Fruit fly (Drosophila melanogaster) whole organism, embryonic: ENCODE measurements around the gene CG10194.

Experiments used
- Ada2b ChIP-seq: fragments of 200-800 bp; sonication (Bioruptor generic); IDR thresholded peaks from 2 replicates; pipeline ENCODE4 v1.3.6; 2022; ENCODE audit warnings: missing biosample characterization, missing genetic modification characterization
- CG10274 ChIP-seq: fragments of 200-800 bp; sonication (Bioruptor generic); optimal IDR thresholded peaks from 3 replicates; lab custom pipeline; 2017; ENCODE audit warnings: missing biosample characterization, mild to moderate bottlenecking, missing genetic modification characterization
- CG11456 ChIP-seq: fragments of 200-800 bp; sonication (Bioruptor generic); IDR thresholded peaks from 3 replicates; pipeline ENCODE4 v1.3.6; 2022; ENCODE audit warnings: missing biosample characterization, missing genetic modification characterization
- CG12299 ChIP-seq: fragments of 200-800 bp; sonication (Bioruptor generic); optimal IDR thresholded peaks from 2 replicates; lab custom pipeline; 2018; ENCODE audit warnings: missing biosample characterization, mild to moderate bottlenecking, missing genetic modification characterization
- CG14667 ChIP-seq: fragments of 200-800 bp; sonication (Bioruptor generic); IDR thresholded peaks from 2 replicates; pipeline ENCODE4 v1.3.6; 2022; ENCODE audit warnings: missing biosample characterization, missing genetic modification characterization
- CG1529 ChIP-seq: fragments of 200-800 bp; sonication (Bioruptor generic); optimal IDR thresholded peaks from 3 replicates; lab custom pipeline; 2018; ENCODE audit warnings: missing biosample characterization, missing genetic modification characterization
- CG15696 ChIP-seq: fragments of 200-800 bp; sonication (Bioruptor generic); optimal IDR thresholded peaks from 2 replicates; lab custom pipeline; 2019; ENCODE audit warnings: missing biosample characterization, mild to moderate bottlenecking, missing genetic modification characterization, moderate library complexity
- CG1602 ChIP-seq: fragments of 200-800 bp; sonication (Bioruptor generic); optimal IDR thresholded peaks from 3 replicates; lab custom pipeline; 2016; ENCODE audit warnings: missing biosample characterization, missing genetic modification characterization
- CG17328 ChIP-seq: fragments of 200-800 bp; sonication (Bioruptor generic); IDR thresholded peaks from 2 replicates; pipeline ENCODE4 v1.3.6; 2022; ENCODE audit warnings: missing biosample characterization, missing genetic modification characterization
- CG17829 ChIP-seq: fragments of 200-800 bp; optimal IDR thresholded peaks from 2 replicates; lab custom pipeline; 2019; ENCODE audit warnings: missing biosample characterization, mild to moderate bottlenecking, missing genetic modification characterization, moderate library complexity
- CG17912 ChIP-seq: fragments of 200-800 bp; sonication (Bioruptor generic); optimal IDR thresholded peaks from 2 replicates; lab custom pipeline; 2018; ENCODE audit warnings: missing biosample characterization, mild to moderate bottlenecking, missing genetic modification characterization
- CG30431 ChIP-seq: fragments of 200-800 bp; sonication (Bioruptor generic); optimal IDR thresholded peaks from 2 replicates; lab custom pipeline; 2017; ENCODE audit warnings: missing biosample characterization, missing genetic modification characterization
- CG3163 ChIP-seq: fragments of 200-800 bp; sonication (Bioruptor generic); optimal IDR thresholded peaks from 3 replicates; lab custom pipeline; 2016; ENCODE audit warnings: missing biosample characterization, missing genetic modification characterization
- CG4730 ChIP-seq: fragments of 200-800 bp; sonication (Bioruptor generic); IDR thresholded peaks from 2 replicates; pipeline ENCODE4 v1.3.6; 2022; ENCODE audit warnings: missing biosample characterization, missing genetic modification characterization
- CG6813 ChIP-seq: fragments of 200-800 bp; sonication (Bioruptor generic); optimal IDR thresholded peaks from 2 replicates; lab custom pipeline; 2017; ENCODE audit warnings: missing biosample characterization, missing genetic modification characterization, mild to moderate bottlenecking, moderate library complexity, missing genetic modification reagents
- CG8944 ChIP-seq: fragments of 200-800 bp; sonication (Bioruptor generic); optimal IDR thresholded peaks from 3 replicates; lab custom pipeline; 2016; ENCODE audit warnings: missing biosample characterization, missing genetic modification characterization
- CG9876 ChIP-seq: fragments of 200-800 bp; sonication (Bioruptor generic); optimal IDR thresholded peaks from 2 replicates; lab custom pipeline; 2016; ENCODE audit warnings: missing biosample characterization, missing genetic modification characterization
- Camta ChIP-seq: fragments of 200-800 bp; sonication (Bioruptor generic); optimal IDR thresholded peaks from 2 replicates; lab custom pipeline; 2016; ENCODE audit warnings: missing biosample characterization, missing genetic modification characterization
- E2f2 ChIP-seq: fragments of 200-800 bp; sonication (Bioruptor generic); IDR thresholded peaks from 2 replicates; pipeline ENCODE4 v1.3.6; 2022; ENCODE audit warnings: missing biosample characterization, missing genetic modification characterization
- Ets97D ChIP-seq: fragments of 200-800 bp; sonication (Bioruptor generic); optimal IDR thresholded peaks from 3 replicates; lab custom pipeline; 2016; ENCODE audit warnings: missing biosample characterization, missing genetic modification characterization
- HHEX ChIP-seq: fragments of 200-800 bp; sonication (Bioruptor generic); optimal IDR thresholded peaks from 3 replicates; lab custom pipeline; 2017; ENCODE audit warnings: missing biosample characterization, mild to moderate bottlenecking, missing genetic modification characterization, missing genetic modification reagents
- HLH3B ChIP-seq: fragments of 200-800 bp; sonication (Bioruptor generic); IDR thresholded peaks from 2 replicates; pipeline ENCODE4 v1.3.6; 2022; ENCODE audit warnings: missing biosample characterization, missing genetic modification characterization
- Hmr ChIP-seq: fragments of 200-800 bp; sonication (Bioruptor generic); optimal IDR thresholded peaks from 3 replicates; lab custom pipeline; 2017; ENCODE audit warnings: mild to moderate bottlenecking, missing biosample characterization, missing genetic modification reagents, missing genetic modification characterization
- MESR4 ChIP-seq: fragments of 200-800 bp; sonication (Bioruptor generic); optimal IDR thresholded peaks from 2 replicates; lab custom pipeline; 2018; ENCODE audit warnings: missing biosample characterization, mild to moderate bottlenecking, missing genetic modification characterization, moderate library complexity
- NC2β ChIP-seq: fragments of 200-800 bp; sonication (Bioruptor generic); optimal IDR thresholded peaks from 2 replicates; lab custom pipeline; 2016; ENCODE audit warnings: missing biosample characterization, missing genetic modification characterization
- Scr ChIP-seq: fragments of 200-800 bp; sonication (Bioruptor generic); IDR thresholded peaks from 2 replicates; pipeline ENCODE4 v1.3.6; 2022; ENCODE audit warnings: missing biosample characterization, missing genetic modification characterization; ENCODE audit not compliant: partially characterized antibody
- Side ChIP-seq: fragments of 200-800 bp; sonication (Bioruptor generic); optimal IDR thresholded peaks from 2 replicates; lab custom pipeline; 2016; ENCODE audit warnings: missing biosample characterization, missing genetic modification characterization
- Sin3A ChIP-seq: fragments of >200 bp; optimal IDR thresholded peaks from 2 replicates; lab custom pipeline; 2018
- Six4 ChIP-seq: fragments of 200-800 bp; sonication (Bioruptor generic); optimal IDR thresholded peaks from 2 replicates; lab custom pipeline; 2016; ENCODE audit warnings: missing biosample characterization, missing genetic modification characterization
- Sry-β ChIP-seq: fragments of 200-800 bp; sonication (Bioruptor generic); optimal IDR thresholded peaks from 2 replicates; lab custom pipeline; 2018; ENCODE audit warnings: missing biosample characterization, mild to moderate bottlenecking, missing genetic modification characterization, moderate library complexity
- ato ChIP-seq: fragments of 200-800 bp; sonication (Bioruptor generic); IDR thresholded peaks from 2 replicates; pipeline ENCODE4 v1.3.6; 2022; ENCODE audit warnings: missing biosample characterization, missing genetic modification characterization; ENCODE audit not compliant: partially characterized antibody
- bab2 ChIP-seq: fragments of 200-800 bp; sonication (Bioruptor generic); optimal IDR thresholded peaks from 2 replicates; lab custom pipeline; 2016; ENCODE audit warnings: missing biosample characterization, missing genetic modification characterization
- bcd ChIP-seq: fragments of 200-800 bp; sonication (Bioruptor generic); optimal IDR thresholded peaks from 2 replicates; lab custom pipeline; 2017; ENCODE audit warnings: missing biosample characterization, mild to moderate bottlenecking, missing genetic modification characterization
- cas ChIP-seq: fragments of 200-800 bp; sonication (Bioruptor generic); IDR thresholded peaks from 2 replicates; pipeline ENCODE4 v1.3.6; 2022; ENCODE audit warnings: missing biosample characterization, missing genetic modification characterization
- ewg ChIP-seq: fragments of 200-800 bp; sonication (Bioruptor generic); optimal IDR thresholded peaks from 3 replicates; lab custom pipeline; 2017; ENCODE audit warnings: mild to moderate bottlenecking, missing biosample characterization, missing genetic modification reagents, missing genetic modification characterization
- fu2 ChIP-seq: fragments of 200-800 bp; sonication (Bioruptor generic); optimal IDR thresholded peaks from 2 replicates; lab custom pipeline; 2016; ENCODE audit warnings: missing biosample characterization, missing genetic modification characterization
- kni ChIP-seq: fragments of 200-800 bp; sonication (Bioruptor generic); optimal IDR thresholded peaks from 3 replicates; lab custom pipeline; 2017; ENCODE audit warnings: mild to moderate bottlenecking, missing biosample characterization, missing genetic modification reagents, missing genetic modification characterization
- lola ChIP-seq, 3 experiments: fragments of >200 bp in 2 of 3; fragments of 200-800 bp in 1 of 3; sonication (Bioruptor generic) in 1 of 3; optimal IDR thresholded peaks; 2 replicates each; lab custom pipeline; 2017 to 2019; ENCODE audit warnings: missing biosample characterization in 3 of 3, missing genetic modification characterization in 3 of 3, mild to moderate bottlenecking in 1 of 3, moderate library complexity in 1 of 3
- luna ChIP-seq: fragments of 200-800 bp; sonication (Bioruptor generic); optimal IDR thresholded peaks from 2 replicates; lab custom pipeline; 2016; ENCODE audit warnings: missing biosample characterization, missing genetic modification characterization
- pho ChIP-seq: fragments of 200-800 bp; sonication (Bioruptor generic); optimal IDR thresholded peaks from 2 replicates; lab custom pipeline; 2016; ENCODE audit warnings: missing biosample characterization, missing genetic modification characterization
- prd ChIP-seq, 3 experiments: fragments of >200 bp in 2 of 3; fragments of 200-800 bp in 1 of 3; sonication (Bioruptor generic) in 1 of 3; optimal IDR thresholded peaks in 2 of 3; IDR thresholded peaks in 1 of 3; 2 replicates in 2 of 3; 3 replicates in 1 of 3; pipeline versions ENCODE4 v1.3.6 to Lab custom; 2017 to 2022; ENCODE audit warnings: missing biosample characterization in 1 of 3, missing genetic modification characterization in 1 of 3
- seq ChIP-seq: fragments of 200-800 bp; sonication (Bioruptor generic); IDR thresholded peaks from 2 replicates; pipeline ENCODE4 v1.3.6; 2022; ENCODE audit warnings: missing biosample characterization, missing genetic modification characterization
- sima ChIP-seq: fragments of 200-800 bp; sonication (Bioruptor generic); optimal IDR thresholded peaks from 2 replicates; lab custom pipeline; 2016; ENCODE audit warnings: missing biosample characterization, missing genetic modification characterization
- sisA ChIP-seq: fragments of 200-800 bp; sonication (Bioruptor generic); IDR thresholded peaks from 2 replicates; pipeline ENCODE4 v1.3.6; 2022; ENCODE audit warnings: missing biosample characterization, missing genetic modification characterization
- tin ChIP-seq: fragments of 200-800 bp; sonication (Bioruptor generic); optimal IDR thresholded peaks from 3 replicates; lab custom pipeline; 2016; ENCODE audit warnings: missing biosample characterization, missing genetic modification characterization
- vfl ChIP-seq: fragments of 200-800 bp; sonication (Bioruptor generic); optimal IDR thresholded peaks from 2 replicates; lab custom pipeline; 2016; ENCODE audit warnings: missing biosample characterization, missing genetic modification characterization
- vvl ChIP-seq: fragments of 200-800 bp; sonication (Bioruptor generic); IDR thresholded peaks from 2 replicates; pipeline ENCODE4 v1.3.6; 2022; ENCODE audit warnings: missing biosample characterization, missing genetic modification characterization
- zen2 ChIP-seq: fragments of 200-800 bp; sonication (Bioruptor generic); IDR thresholded peaks from 3 replicates; pipeline ENCODE4 v1.3.6; 2022; ENCODE audit warnings: missing biosample characterization, missing genetic modification characterization; ENCODE audit not compliant: partially characterized antibody
- zf30C ChIP-seq: fragments of 200-800 bp; sonication (Bioruptor generic); optimal IDR thresholded peaks from 3 replicates; lab custom pipeline; 2018; ENCODE audit warnings: missing biosample characterization, mild to moderate bottlenecking, missing genetic modification characterization

The CG10194 gene

DNA sequence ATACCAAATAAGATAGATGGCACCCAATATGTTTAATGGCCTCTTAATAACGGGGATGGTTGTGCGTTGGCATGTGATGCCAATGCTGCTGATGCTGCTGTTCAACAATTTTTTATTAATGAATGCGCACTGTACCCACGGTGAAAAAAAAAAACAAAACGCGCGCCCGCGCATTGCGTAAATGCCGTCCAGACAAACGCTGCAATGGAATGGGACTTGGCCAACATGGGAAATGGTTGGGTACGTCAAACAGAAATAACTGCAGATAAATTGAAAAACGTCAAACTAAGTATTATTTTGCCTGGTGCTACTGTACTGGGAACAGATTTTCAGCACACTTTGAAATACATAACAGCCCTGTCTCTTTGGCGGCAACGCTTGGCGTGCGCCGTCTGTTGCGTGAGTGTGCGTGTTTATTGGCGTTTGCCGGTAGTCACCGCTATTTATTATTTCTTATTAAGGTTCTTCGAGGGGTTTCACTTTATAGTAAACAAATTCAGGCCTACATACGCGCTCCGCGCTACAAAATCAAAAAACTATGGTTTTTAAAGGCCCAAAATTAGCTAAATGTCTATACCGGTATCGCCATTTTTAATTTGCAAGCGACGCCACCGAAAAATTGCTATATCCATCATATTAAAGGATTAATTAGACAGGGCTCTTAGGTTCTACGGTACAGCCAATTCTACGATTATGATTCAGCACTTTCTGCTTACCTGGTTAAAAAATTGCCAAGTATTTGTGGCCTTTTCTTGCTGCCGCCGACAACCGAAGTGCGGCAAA is 37.2 kb downstream of the CG10194 start (continued):
- no peak for TF ChIP-seq kni (GFP tag; lab: Kevin White, UChicago)
- TF ChIP-seq Ada2b (GFP tag; lab: Robert Waterston, UW) = 0 out of 2 replicates have a peak, but pooled peaks have one; percentile 13
- 0 out of 3 replicates have a peak, but pooled peaks have one; percentile 22 for TF ChIP-seq CG11456 (GFP tag; lab: Robert Waterston, UW)
- TF ChIP-seq CG15696 (tag; lab: Kevin White, UChicago) = no peak
- no peak for TF ChIP-seq CG8944 (GFP tag; lab: Kevin White, UChicago)
- TF ChIP-seq CG12299 (tag; lab: Kevin White, UChicago) = no peak
- TF ChIP-seq tin = peak; percentile 43
- no peak; the same call in 1 of the 2 replicates for TF ChIP-seq Scr (GFP tag; lab: Robert Waterston, UW)
- no peak for TF ChIP-seq CG1602 (GFP tag; lab: Kevin White, UChicago)
- TF ChIP-seq CG9876 (GFP tag; lab: Kevin White, UChicago) = no peak
- no peak for TF ChIP-seq bab2 (GFP tag; lab: Kevin White, UChicago)
- TF ChIP-seq vfl (GFP tag; lab: Kevin White, UChicago) = no peak
- TF ChIP-seq prd (optimal IDR thresholded peaks at IDR 0.05; lab: Kevin White, UChicago) = no peak
- TF ChIP-seq prd (GFP tag; IDR thresholded peaks at IDR 0.05; lab: Robert Waterston, UW) = peak; percentile 26; the same call in 2 of the 3 replicates
- no peak for TF ChIP-seq Side
- TF ChIP-seq luna = no peak
- TF ChIP-seq sisA (GFP tag; lab: Robert Waterston, UW) = peak; percentile 56
- TF ChIP-seq CG4730 (GFP tag; lab: Robert Waterston, UW) = 0 out of 2 replicates have a peak, but pooled peaks have one; percentile 33
- TF ChIP-seq CG6813 = no peak
- TF ChIP-seq ato (GFP tag; lab: Robert Waterston, UW) = no peak
- no peak for TF ChIP-seq CG14667 (GFP tag; lab: Robert Waterston, UW)
- no peak; the same call in 2 of the 3 replicates for TF ChIP-seq zen2 (GFP tag; lab: Robert Waterston, UW)
- peak; percentile 87 for TF ChIP-seq ewg (GFP tag; lab: Kevin White, UChicago)
- no peak for TF ChIP-seq zf30C (GFP tag; lab: Kevin White, UChicago)
- TF ChIP-seq Sry-β (GFP tag; lab: Kevin White, UChicago) = no peak
- TF ChIP-seq CG17912 (GFP tag; lab: Kevin White, UChicago) = no peak
- no peak for TF ChIP-seq MESR4 (GFP tag; lab: Kevin White, UChicago)
- TF ChIP-seq Ets97D = no peak
- TF ChIP-seq vvl (GFP tag; lab: Robert Waterston, UW) = 0 out of 2 replicates have a peak, but pooled peaks have one; percentile 30
- no peak for TF ChIP-seq bcd (GFP tag; lab: Kevin White, UChicago)
- peak; percentile 75 for TF ChIP-seq E2f2 (GFP tag; lab: Robert Waterston, UW)
- no peak for TF ChIP-seq Sin3A
- no peak for TF ChIP-seq cas
- TF ChIP-seq Six4 (GFP tag; lab: Kevin White, UChicago) = peak; percentile 27
- no peak for TF ChIP-seq CG3163 (GFP tag; lab: Kevin White, UChicago)
- no peak for TF ChIP-seq fu2 (GFP tag; lab: Kevin White, UChicago)
- TF ChIP-seq HHEX (GFP tag; lab: Kevin White, UChicago) = no peak
- TF ChIP-seq CG30431 (GFP tag; lab: Kevin White, UChicago) = no peak
- no peak for TF ChIP-seq Camta (GFP tag; lab: Kevin White, UChicago)
- TF ChIP-seq pho (GFP tag; lab: Kevin White, UChicago) = no peak
- TF ChIP-seq lola (GFP tag; optimal IDR thresholded peaks at IDR 0.05; lab: Kevin White, UChicago) = no peak
- no peak for TF ChIP-seq HLH3B
- no peak for TF ChIP-seq Hmr (GFP tag; lab: Kevin White, UChicago)
- no peak for TF ChIP-seq sima (GFP tag; lab: Kevin White, UChicago)
- TF ChIP-seq NC2β (GFP tag; lab: Kevin White, UChicago) = no peak
- TF ChIP-seq CG17328 (GFP tag; lab: Robert Waterston, UW) = no peak
- TF ChIP-seq CG10274 (GFP tag; lab: Kevin White, UChicago) = no peak
- no peak for TF ChIP-seq CG1529
- TF ChIP-seq CG17829 (tag; lab: Kevin White, UChicago) = no peak
- no peak for TF ChIP-seq seq
